Worm (Caenorhabditis elegans) whole organism, early embryonic: ENCODE measurements around the gene K10C2.12.

Experiments
- B0310.2 ChIP-seq: sonication (generic microtip); optimal IDR thresholded peaks from 2 replicates; lab custom pipeline; 2016; ENCODE audit warnings: mild to moderate bottlenecking, missing genetic modification characterization, missing compliant biosample characterization
- F13C5.2 ChIP-seq: sonication (generic microtip); optimal IDR thresholded peaks from 2 replicates; lab custom pipeline; 2017; ENCODE audit warnings: mild to moderate bottlenecking, missing genetic modification characterization, inconsistent platforms, missing compliant biosample characterization
- aly-1 ChIP-seq: sonication (generic microtip); optimal IDR thresholded peaks from 2 replicates; lab custom pipeline; 2016; ENCODE audit warnings: missing genetic modification characterization, missing compliant biosample characterization
- ama-1 ChIP-seq: fragments of 150-350 bp; optimal IDR thresholded peaks from 2 replicates; lab custom pipeline; 2014
- ceh-13 ChIP-seq: fragments of 200-800 bp; sonication (Bioruptor generic); optimal IDR thresholded peaks from 2 replicates; lab custom pipeline; 2018; ENCODE audit warnings: mild to moderate bottlenecking, missing genetic modification characterization, missing compliant biosample characterization
- ceh-36 ChIP-seq: sonication (generic microtip); optimal IDR thresholded peaks from 2 replicates; lab custom pipeline; 2016; ENCODE audit warnings: missing genetic modification characterization, inconsistent platforms, missing compliant biosample characterization
- ets-7 ChIP-seq: sonication (generic microtip); optimal IDR thresholded peaks from 2 replicates; lab custom pipeline; 2016; ENCODE audit warnings: missing genotype, missing genetic modification characterization, missing compliant biosample characterization
- flt-1 ChIP-seq: fragments of 200-800 bp; sonication (Bioruptor generic); IDR thresholded peaks from 2 replicates; pipeline ENCODE4 v1.3.6; 2022; ENCODE audit warnings: missing genetic modification characterization, missing compliant biosample characterization
- hmbx-1 ChIP-seq: sonication (generic microtip); optimal IDR thresholded peaks from 2 replicates; lab custom pipeline; 2016; ENCODE audit warnings: mild to moderate bottlenecking, missing genetic modification characterization, missing compliant biosample characterization
- hmg-4 ChIP-seq: fragments of 200-800 bp; sonication (Bioruptor generic); optimal IDR thresholded peaks from 2 replicates; lab custom pipeline; 2018; ENCODE audit warnings: mild to moderate bottlenecking, missing genetic modification characterization, missing compliant biosample characterization
- hnd-1 ChIP-seq: sonication (generic microtip); optimal IDR thresholded peaks from 2 replicates; lab custom pipeline; 2016; ENCODE audit warnings: missing genetic modification characterization, missing compliant biosample characterization
- pes-1 ChIP-seq: fragments of 200-800 bp; sonication (Bioruptor generic); IDR thresholded peaks from 2 replicates; pipeline ENCODE4 v1.3.6; 2022; ENCODE audit warnings: missing genetic modification reagents, missing genetic modification characterization, missing compliant biosample characterization
- scrt-1 ChIP-seq: fragments of 200-800 bp; sonication (Bioruptor generic); IDR thresholded peaks from 2 replicates; pipeline ENCODE4 v1.3.6; 2022; ENCODE audit warnings: missing genetic modification characterization, missing compliant biosample characterization
- sea-1 ChIP-seq: fragments of 200-800 bp; sonication (Bioruptor generic); conservative IDR thresholded peaks from 2 replicates; pipeline ENCODE4 v1.3.6; 2022; ENCODE audit warnings: missing genetic modification characterization, missing compliant biosample characterization
- tbx-11 ChIP-seq: fragments of 200-800 bp; sonication (Bioruptor generic); IDR thresholded peaks from 2 replicates; pipeline ENCODE4 v1.3.6; 2022; ENCODE audit warnings: missing genetic modification characterization, missing compliant biosample characterization
- tbx-37 ChIP-seq: fragments of 200-800 bp; sonication (Bioruptor generic); conservative IDR thresholded peaks from 2 replicates; pipeline ENCODE4 v1.3.6; 2022; ENCODE audit warnings: missing genetic modification reagents, missing genetic modification characterization, missing compliant biosample characterization
- tra-4 ChIP-seq: sonication (generic microtip); optimal IDR thresholded peaks from 2 replicates; lab custom pipeline; 2017; ENCODE audit warnings: missing genetic modification characterization, missing compliant biosample characterization

Gene K10C2.12

DNA sequence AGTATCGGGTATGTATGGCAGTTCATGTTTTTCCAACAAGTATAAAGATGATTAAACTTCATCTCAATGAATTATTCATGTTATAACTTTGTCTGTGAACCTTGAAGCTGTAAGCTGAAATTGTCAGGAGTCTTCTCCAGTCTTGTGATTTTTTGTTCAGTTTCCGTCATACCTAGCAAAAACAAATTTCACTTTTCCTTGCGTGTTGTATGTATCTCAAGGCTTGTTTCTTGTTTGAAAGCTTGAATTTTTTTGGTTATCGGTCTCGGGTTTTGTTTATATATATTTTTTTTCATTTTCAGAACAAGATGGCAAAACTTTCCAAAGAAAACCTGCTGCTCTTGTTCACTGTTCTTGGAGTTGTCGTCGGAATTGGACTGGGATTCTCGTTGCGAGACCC, 17.5 kb downstream of the K10C2.12 start, which contains the start of gene glt-4:
Gene glt-4, plus strand, starts transcription at position 301 of the 400 bp plus-strand sequence.
- TF ChIP-seq tra-4 (tag; lab: Kevin White, UChicago) (no peak), ets-7 (tag; lab: Kevin White, UChicago) (no peak), tbx-11 (GFP tag; lab: Robert Waterston, UW) (no peak), hmg-4 (GFP tag; lab: Kevin White, UChicago) (no peak), pes-1 (GFP tag; lab: Robert Waterston, UW) (no peak), ama-1 (no peak), ceh-13 (GFP tag; lab: Kevin White, UChicago) (no peak), F13C5.2 (no peak), hnd-1 (tag; lab: Kevin White, UChicago) (no peak), B0310.2 (tag; lab: Kevin White, UChicago) (no peak), sea-1 (GFP tag; lab: Robert Waterston, UW) (no peak), flt-1 (no peak), ceh-36 (tag; lab: Kevin White, UChicago) (no peak), scrt-1 (GFP tag; lab: Robert Waterston, UW) (no peak), tbx-37 (GFP tag; lab: Robert Waterston, UW) (no peak), aly-1 (tag; lab: Kevin White, UChicago) (no peak), hmbx-1 (tag; lab: Kevin White, UChicago) (no peak)

ce11 chrX:6399450-6399849, 21.1 kb downstream of the K10C2.12 start:
- no peak for TF ChIP-seq aly-1 (tag; lab: Kevin White, UChicago)
- no peak for TF ChIP-seq tbx-11 (GFP tag; lab: Robert Waterston, UW)
- no peak for TF ChIP-seq hmbx-1 (tag; lab: Kevin White, UChicago)
- TF ChIP-seq B0310.2 (tag; lab: Kevin White, UChicago), result no peak
- no peak for TF ChIP-seq hmg-4 (GFP tag; lab: Kevin White, UChicago)
- no peak for TF ChIP-seq sea-1 (GFP tag; lab: Robert Waterston, UW)

- no peak for TF ChIP-seq tbx-37 (GFP tag; lab: Robert Waterston, UW)
- no peak for TF ChIP-seq tbx-11 (GFP tag; lab: Robert Waterston, UW)
- no peak for TF ChIP-seq aly-1 (tag; lab: Kevin White, UChicago)
- TF ChIP-seq tra-4 (tag; lab: Kevin White, UChicago), result no peak
- TF ChIP-seq ets-7 (tag; lab: Kevin White, UChicago), result no peak
- no peak for TF ChIP-seq ceh-36 (tag; lab: Kevin White, UChicago)
- no peak for TF ChIP-seq pes-1 (GFP tag; lab: Robert Waterston, UW)
- TF ChIP-seq ceh-13 (GFP tag; lab: Kevin White, UChicago), result no peak
- TF ChIP-seq hmbx-1 (tag; lab: Kevin White, UChicago), result no peak
- TF ChIP-seq B0310.2 (tag; lab: Kevin White, UChicago), result no peak
- no peak for TF ChIP-seq scrt-1 (GFP tag; lab: Robert Waterston, UW)
- no peak for TF ChIP-seq ama-1
- TF ChIP-seq sea-1 (GFP tag; lab: Robert Waterston, UW), result no peak
- no peak for TF ChIP-seq hnd-1 (tag; lab: Kevin White, UChicago)
- no peak for TF ChIP-seq flt-1
Measured at ce11 chrX:6391491-6391890, 29.1 kb downstream of the K10C2.12 start, which contains the start of gene igcm-2. Gene igcm-2, minus strand, starts transcription at chrX:6391591.

- TF ChIP-seq ceh-36 (tag; lab: Kevin White, UChicago) (no peak), flt-1 (no peak), ets-7 (tag; lab: Kevin White, UChicago) (no peak), B0310.2 (tag; lab: Kevin White, UChicago) (no peak)
Measured at ce11 chrX:6388639-6389038, 31.9 kb downstream of the K10C2.12 start.

- TF ChIP-seq hnd-1 (tag; lab: Kevin White, UChicago), result no peak
- TF ChIP-seq tbx-11 (GFP tag; lab: Robert Waterston, UW), result no peak
Measured at ce11 chrX:6385185-6385584, 35.4 kb downstream of the K10C2.12 start, which contains the start of gene igdb-3. Gene igdb-3, plus strand, starts transcription at chrX:6385485.

DNA sequence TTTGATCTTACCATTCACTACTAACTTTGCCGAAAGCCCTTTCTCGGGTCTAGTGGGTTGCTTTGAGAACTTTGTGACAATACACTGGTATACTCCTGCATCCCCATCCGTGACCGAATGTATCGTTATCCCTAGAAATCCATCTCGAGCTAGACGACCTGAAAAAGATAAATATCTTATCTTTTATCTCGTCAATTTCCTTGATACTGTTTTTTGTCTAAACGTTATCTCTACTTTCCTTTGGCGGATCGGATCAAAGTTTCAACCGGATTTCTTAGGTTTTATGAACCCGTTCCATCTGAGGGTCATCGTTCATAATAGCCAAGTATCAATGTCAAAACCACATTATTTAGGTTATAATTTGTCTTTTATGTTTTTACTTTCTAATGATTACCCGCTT, 36.0 kb downstream of the K10C2.12 start:
- TF ChIP-seq ama-1 (no peak), sea-1 (GFP tag; lab: Robert Waterston, UW) (no peak), ceh-36 (tag; lab: Kevin White, UChicago) (no peak), ets-7 (tag; lab: Kevin White, UChicago) (no peak), flt-1 (no peak), hmbx-1 (tag; lab: Kevin White, UChicago) (no peak), aly-1 (tag; lab: Kevin White, UChicago) (no peak), hnd-1 (tag; lab: Kevin White, UChicago) (no peak)

- TF ChIP-seq sea-1 (GFP tag; lab: Robert Waterston, UW) (no peak), pes-1 (GFP tag; lab: Robert Waterston, UW) (no peak), hmg-4 (GFP tag; lab: Kevin White, UChicago) (no peak), F13C5.2 (no peak), B0310.2 (tag; lab: Kevin White, UChicago) (no peak), hnd-1 (tag; lab: Kevin White, UChicago) (no peak), hmbx-1 (tag; lab: Kevin White, UChicago) (no peak)
Measured at ce11 chrX:6382930-6383329, 37.7 kb downstream of the K10C2.12 start.

- TF ChIP-seq aly-1 (tag; lab: Kevin White, UChicago), result peak; percentile 62
- no peak for TF ChIP-seq hnd-1 (tag; lab: Kevin White, UChicago)
- TF ChIP-seq F13C5.2, result peak; percentile 56
- no peak for TF ChIP-seq tbx-37 (GFP tag; lab: Robert Waterston, UW)
- TF ChIP-seq sea-1 (GFP tag; lab: Robert Waterston, UW), result peak; percentile 72; the same call in 1 of the 2 replicates
- no peak for TF ChIP-seq tra-4 (tag; lab: Kevin White, UChicago)
- no peak for TF ChIP-seq flt-1
- TF ChIP-seq scrt-1 (GFP tag; lab: Robert Waterston, UW), result no peak
- no peak for TF ChIP-seq ceh-13 (GFP tag; lab: Kevin White, UChicago)
- peak; percentile 72 for TF ChIP-seq hmg-4 (GFP tag; lab: Kevin White, UChicago)
- no peak; the same call in 1 of the 2 replicates for TF ChIP-seq pes-1 (GFP tag; lab: Robert Waterston, UW)
- no peak for TF ChIP-seq ama-1
- TF ChIP-seq tbx-11 (GFP tag; lab: Robert Waterston, UW), result no peak
- no peak for TF ChIP-seq ets-7 (tag; lab: Kevin White, UChicago)
- TF ChIP-seq hmbx-1 (tag; lab: Kevin White, UChicago), result no peak
- no peak for TF ChIP-seq ceh-36 (tag; lab: Kevin White, UChicago)
- no peak for TF ChIP-seq B0310.2 (tag; lab: Kevin White, UChicago)
Measured at ce11 chrX:6378363-6378762, 42.2 kb downstream of the K10C2.12 start.
